Fruit fly (Drosophila melanogaster) whole organism, pupa: ENCODE results near the gene CG14115.

Experiments used
- CG14655 ChIP-seq: fragments of 200-800 bp; sonication (Bioruptor generic); optimal IDR thresholded peaks from 3 replicates; lab custom pipeline; 2017; ENCODE audit warnings: mild to moderate bottlenecking, missing biosample characterization, missing genetic modification reagents, missing genetic modification characterization
- CG4496 ChIP-seq: fragments of 200-800 bp; sonication (Bioruptor generic); IDR thresholded peaks from 3 replicates; pipeline ENCODE4 v1.3.6; 2022; ENCODE audit warnings: missing biosample characterization, missing genetic modification characterization
- D1 ChIP-seq: fragments of 200-800 bp; sonication (Bioruptor generic); optimal IDR thresholded peaks from 2 replicates; lab custom pipeline; 2018; ENCODE audit warnings: missing biosample characterization, mild to moderate bottlenecking, missing genetic modification characterization, moderate library complexity
- EcR ChIP-seq: fragments of 200-800 bp; sonication (Bioruptor generic); optimal IDR thresholded peaks from 3 replicates; lab custom pipeline; 2019; ENCODE audit warnings: missing biosample characterization, missing genetic modification characterization, mild to moderate bottlenecking, moderate library complexity, missing genetic modification reagents
- Ets98B ChIP-seq: fragments of 200-800 bp; sonication (Bioruptor generic); IDR thresholded peaks from 2 replicates; pipeline ENCODE4 v1.3.6; 2022; ENCODE audit warnings: missing biosample characterization, missing genetic modification characterization
- fd96Ca ChIP-seq: fragments of 200-800 bp; sonication (Bioruptor generic); IDR thresholded peaks from 3 replicates; pipeline ENCODE4 v1.3.6; 2022; ENCODE audit warnings: missing biosample characterization, missing genetic modification characterization

- TF ChIP-seq Ets98B (GFP tag; lab: Robert Waterston, UW) (no peak), fd96Ca (GFP tag; lab: Robert Waterston, UW) (no peak), EcR (peak; percentile 53), CG14655 (GFP tag; lab: Kevin White, UChicago) (no peak), D1 (no peak), CG4496 (GFP tag; lab: Robert Waterston, UW) (no peak)
Measured at dm6 chr3L:13044335-13044814, 16.8 kb downstream of the CG14115 start, which contains the start of gene Syx13.
